Fruit fly (Drosophila melanogaster): Measurements from ENCODE around the gene LysX.

Gene LysX

DNA sequence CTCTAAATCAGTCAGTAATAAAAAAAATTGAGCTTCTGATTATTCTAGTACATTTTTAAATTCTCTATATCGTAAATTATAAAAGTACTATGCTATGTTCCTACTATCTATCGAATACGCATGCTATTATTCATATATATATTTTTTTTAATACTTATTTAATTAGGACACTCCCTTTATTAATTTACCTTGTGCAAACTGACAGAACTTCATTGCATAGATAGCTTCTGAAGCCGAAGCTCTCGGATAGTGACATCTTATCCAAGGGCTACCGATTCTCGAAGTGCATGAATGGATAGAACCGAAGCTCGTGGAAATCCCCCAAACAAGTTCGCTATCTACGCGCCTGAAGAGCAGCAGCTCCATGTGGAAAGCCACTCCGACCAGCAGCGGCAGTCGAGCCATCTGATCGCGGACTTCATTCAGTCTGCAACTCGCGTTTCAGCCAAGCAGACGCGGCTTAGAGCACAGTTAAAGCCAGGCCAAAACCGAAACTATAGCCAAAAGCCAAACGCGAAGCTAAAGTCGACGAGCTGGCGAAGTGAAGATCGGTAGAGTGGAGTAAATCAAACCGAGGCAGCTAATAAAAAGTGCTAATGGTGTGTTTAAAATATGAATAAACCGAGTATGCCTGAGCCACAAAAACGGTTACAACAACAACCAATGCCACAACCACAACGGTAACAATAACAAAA, 5.4 kb upstream of the LysX start, which contains the start of gene mwh (continued):
- no peak for TF ChIP-seq Lpt (GFP tag; optimal IDR thresholded peaks at IDR 0.05)
- no peak for TF ChIP-seq Hr38 (GFP tag; optimal IDR thresholded peaks at IDR 0.05)
- TF ChIP-seq CG32006 (GFP tag; optimal IDR thresholded peaks at IDR 0.05) = peak; percentile 86
- TF ChIP-seq dac (GFP tag; optimal IDR thresholded peaks at IDR 0.05) = peak; percentile 60
- peak; percentile 4 for TF ChIP-seq CG6276 (GFP tag; optimal IDR thresholded peaks at IDR 0.05)

DNA sequence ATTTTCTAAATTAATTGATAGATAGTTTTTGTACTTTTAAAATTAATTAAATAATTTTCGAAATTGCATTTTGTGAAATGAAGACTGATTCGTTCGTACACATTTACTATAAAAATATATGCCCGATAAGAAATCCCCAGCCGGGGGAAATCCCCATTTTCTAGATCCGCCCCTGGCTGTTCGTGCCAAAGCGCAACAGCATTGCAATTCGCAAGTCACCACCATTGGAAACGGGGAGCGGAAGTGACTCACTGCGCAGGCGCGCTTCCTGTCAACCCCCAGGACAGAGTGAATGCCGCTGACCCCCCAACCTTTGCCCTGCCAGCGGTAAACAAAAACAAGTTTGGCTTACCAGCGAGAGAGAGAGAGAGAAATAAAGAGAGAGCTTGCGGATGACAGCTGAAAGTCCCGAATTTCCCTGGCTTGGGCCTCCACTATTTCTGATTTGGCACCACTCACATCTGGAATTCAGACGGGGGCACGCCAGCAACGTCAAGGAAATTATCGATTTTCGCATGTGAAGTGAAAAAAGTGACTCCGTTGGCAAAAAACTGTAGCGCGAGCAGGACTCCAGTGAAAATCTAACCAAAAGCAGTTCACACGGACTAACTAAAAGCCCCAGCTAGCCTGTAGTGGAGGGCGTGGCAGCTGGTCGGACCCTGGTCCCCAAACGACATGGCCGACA, 908 bp upstream of the LysX start, which contains the start of gene Aplip1:
TSS of gene Aplip1 (plus strand) at position 450 of the 685 bp plus-strand sequence.
- TF ChIP-seq pdm3 (GFP tag; optimal IDR thresholded peaks at IDR 0.05) (no peak), fd85E (GFP tag; optimal IDR thresholded peaks at IDR 0.05) (no peak), svp (GFP tag) (peak; percentile 66), spab (GFP tag; optimal IDR thresholded peaks at IDR 0.05) (no peak), achi (GFP tag; optimal IDR thresholded peaks at IDR 0.05) (peak; percentile 54), Sox102F (GFP tag; optimal IDR thresholded peaks at IDR 0.05) (no peak), CG11902 (GFP tag; optimal IDR thresholded peaks at IDR 0.05) (no peak), Eip78C (GFP tag) (peak; percentile 47), CG6792 (GFP tag; optimal IDR thresholded peaks at IDR 0.05) (no peak), ss (GFP tag; optimal IDR thresholded peaks at IDR 0.05) (peak in 1 of 2 experiments; percentile 1), Sox14 (GFP tag; optimal IDR thresholded peaks at IDR 0.05) (no peak), Gug (GFP tag; IDR thresholded peaks at IDR 0.05) (no peak), CG6276 (GFP tag; optimal IDR thresholded peaks at IDR 0.05) (no peak), esn (GFP tag; optimal IDR thresholded peaks at IDR 0.05) (no peak)

DNA sequence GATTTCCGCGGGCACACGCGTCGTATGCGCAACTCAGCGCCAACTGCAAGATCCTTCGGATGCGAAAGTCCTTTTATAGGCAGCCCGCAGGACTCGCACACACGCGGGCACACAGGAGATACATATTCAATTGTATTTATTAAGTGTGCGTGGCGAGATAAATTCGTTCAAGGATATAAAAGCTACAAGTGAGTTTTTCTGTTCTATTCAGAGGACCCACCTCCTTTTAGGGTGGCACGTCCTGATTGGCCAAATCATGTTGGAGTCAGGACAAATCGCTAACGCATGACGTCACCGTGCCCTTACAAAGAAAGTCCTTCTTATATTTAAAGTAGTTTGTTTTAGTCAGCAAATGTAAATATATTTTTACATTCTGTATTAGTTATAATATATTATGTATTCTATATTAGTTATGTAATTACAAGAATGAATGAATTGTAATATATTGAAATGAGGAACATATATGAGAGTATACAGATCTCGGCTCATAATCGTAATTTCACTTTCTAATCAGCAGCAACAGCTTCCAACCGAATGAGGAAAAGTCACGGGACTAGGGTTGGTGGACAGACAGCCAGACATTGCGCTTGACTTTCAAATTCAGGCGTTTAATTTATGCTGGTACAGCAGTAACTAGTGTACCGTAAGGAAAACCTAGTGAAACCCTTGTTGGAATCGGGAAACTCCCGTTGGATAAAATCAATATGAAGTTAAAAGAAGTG, 1.8 kb downstream of the LysX start, which contains the start of gene Trhn:
TSS of gene Trhn (minus strand) at position 51 of the 722 bp plus-strand sequence.
- TF ChIP-seq CG10669 (GFP tag; optimal IDR thresholded peaks at IDR 0.05) (no peak), eg (GFP tag; IDR thresholded peaks at IDR 0.05) (no peak), net (GFP tag; optimal IDR thresholded peaks at IDR 0.05) (no peak), CG16779 (tag; optimal IDR thresholded peaks at IDR 0.05) (no peak)

DNA sequence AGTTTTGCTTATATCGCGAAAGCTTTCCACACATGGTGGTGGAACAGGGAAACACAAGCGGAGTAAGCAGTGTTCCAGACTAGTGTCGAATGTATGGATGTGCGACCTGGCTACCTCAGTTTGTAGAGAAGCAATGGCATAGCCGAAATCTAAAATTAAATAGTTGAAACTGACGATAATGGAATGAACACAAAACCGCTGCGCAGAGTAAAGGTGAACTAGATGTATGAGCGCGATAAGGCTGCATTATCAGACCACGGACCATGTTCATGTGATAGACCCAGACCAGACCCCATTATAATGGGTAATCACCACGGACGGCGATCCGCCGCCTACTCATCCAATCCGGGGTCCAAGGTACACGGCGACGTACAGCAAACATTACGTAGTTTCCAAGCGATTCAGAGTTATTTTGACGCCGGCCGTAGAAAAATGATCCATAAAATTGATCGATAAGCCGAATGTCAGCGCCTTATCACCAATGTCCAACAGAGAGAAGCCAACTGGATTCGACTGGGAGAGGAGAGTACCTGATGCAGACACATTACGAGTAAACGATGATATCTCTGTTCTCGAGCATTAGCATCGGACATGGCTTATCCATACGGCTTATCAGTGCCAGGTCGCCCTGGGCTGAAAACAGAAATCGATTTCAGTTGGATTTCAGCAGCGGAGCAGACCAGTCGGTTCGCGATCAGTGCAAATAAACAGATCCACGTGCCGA, 6.0 kb downstream of the LysX start, which contains the start of gene CG13912:
TSS of gene CG13912 (plus strand) at position 653 of the 724 bp plus-strand sequence.
- no peak for TF ChIP-seq CG1621 (tag; optimal IDR thresholded peaks at IDR 0.05)
- no peak for TF ChIP-seq net (GFP tag; optimal IDR thresholded peaks at IDR 0.05)
- TF ChIP-seq fkh (GFP tag; optimal IDR thresholded peaks at IDR 0.05) = peak; percentile 48
- no peak for TF ChIP-seq dac (GFP tag; optimal IDR thresholded peaks at IDR 0.05)
- TF ChIP-seq CG10631 (GFP tag; optimal IDR thresholded peaks at IDR 0.05) = no peak
- no peak for TF ChIP-seq Hr38 (GFP tag; optimal IDR thresholded peaks at IDR 0.05)
- TF ChIP-seq Eip75B (GFP tag; optimal IDR thresholded peaks at IDR 0.05) = no peak
- TF ChIP-seq CG4318 (GFP tag; optimal IDR thresholded peaks at IDR 0.05) = no peak
- TF ChIP-seq Met (GFP tag; optimal IDR thresholded peaks at IDR 0.05) = no peak
- TF ChIP-seq Hr4 (GFP tag; optimal IDR thresholded peaks at IDR 0.05) = no peak
- TF ChIP-seq CG6276 (GFP tag; optimal IDR thresholded peaks at IDR 0.05) = peak; percentile 59
- no peak for TF ChIP-seq Ets21C (GFP tag; optimal IDR thresholded peaks at IDR 0.05)
- no peak for TF ChIP-seq Eip93F (GFP tag; optimal IDR thresholded peaks at IDR 0.05)
- no peak for TF ChIP-seq CG11294 (GFP tag; IDR thresholded peaks at IDR 0.05)
- TF ChIP-seq fd59A (GFP tag; optimal IDR thresholded peaks at IDR 0.05) = no peak
- TF ChIP-seq achi (GFP tag; optimal IDR thresholded peaks at IDR 0.05) = no peak
- TF ChIP-seq CG7368 (GFP tag; optimal IDR thresholded peaks at IDR 0.05) = no peak
- no peak for TF ChIP-seq topi (GFP tag; optimal IDR thresholded peaks at IDR 0.05)
- no peak for TF ChIP-seq CG8119 (GFP tag; IDR thresholded peaks at IDR 0.05)
- TF ChIP-seq Sox15 (GFP tag; optimal IDR thresholded peaks at IDR 0.05) = no peak
- peak; percentile 1 for TF ChIP-seq CG16779 (tag; optimal IDR thresholded peaks at IDR 0.05)
- TF ChIP-seq cyc (GFP tag; optimal IDR thresholded peaks at IDR 0.05) = no peak
- peak; percentile 15 for TF ChIP-seq spab (GFP tag; optimal IDR thresholded peaks at IDR 0.05)
- TF ChIP-seq CG6808 (GFP tag; optimal IDR thresholded peaks at IDR 0.05) = peak; percentile 58
- TF ChIP-seq CG6163 (GFP tag; IDR thresholded peaks at IDR 0.05) = no peak
- no peak for TF ChIP-seq acj6 (GFP tag; optimal IDR thresholded peaks at IDR 0.05)

Measured in whole organism, prepupa.